Fruit fly (Drosophila melanogaster) whole organism, embryonic: Measurements from ENCODE around the gene CG1440.

Experiments
- CG10366 ChIP-seq: fragments of 200-800 bp; sonication (Bioruptor generic); IDR thresholded peaks from 2 replicates; pipeline ENCODE4 v1.3.6; 2022; ENCODE audit warnings: missing biosample characterization, missing genetic modification characterization
- CG12155 ChIP-seq: fragments of 200-800 bp; sonication (Bioruptor generic); optimal IDR thresholded peaks from 3 replicates; lab custom pipeline; 2016; ENCODE audit warnings: missing biosample characterization, missing genetic modification characterization
- CG12299 ChIP-seq: fragments of 200-800 bp; sonication (Bioruptor generic); optimal IDR thresholded peaks from 2 replicates; lab custom pipeline; 2018; ENCODE audit warnings: missing biosample characterization, mild to moderate bottlenecking, missing genetic modification characterization
- CG13775 ChIP-seq: fragments of 200-800 bp; sonication (Bioruptor generic); optimal IDR thresholded peaks from 3 replicates; lab custom pipeline; 2017; ENCODE audit warnings: missing biosample characterization, mild to moderate bottlenecking, missing genetic modification characterization
- CG14014 ChIP-seq: fragments of 200-800 bp; sonication (Bioruptor generic); IDR thresholded peaks from 2 replicates; pipeline ENCODE4 v1.3.6; 2022; ENCODE audit warnings: missing biosample characterization, missing genetic modification characterization
- CG14441 ChIP-seq: fragments of 200-800 bp; sonication (Bioruptor generic); IDR thresholded peaks from 2 replicates; pipeline ENCODE4 v1.3.6; 2022; ENCODE audit warnings: missing biosample characterization, missing genetic modification characterization
- CG15514 ChIP-seq: fragments of 200-800 bp; sonication (Bioruptor generic); optimal IDR thresholded peaks from 3 replicates; lab custom pipeline; 2017; ENCODE audit warnings: missing biosample characterization, missing genetic modification characterization, mild to moderate bottlenecking, moderate library complexity, missing genetic modification reagents
- CG17802 ChIP-seq: fragments of 200-800 bp; sonication (Bioruptor generic); optimal IDR thresholded peaks from 2 replicates; lab custom pipeline; 2018; ENCODE audit warnings: missing biosample characterization, mild to moderate bottlenecking, missing genetic modification characterization, moderate library complexity
- CG17912 ChIP-seq: fragments of 200-800 bp; sonication (Bioruptor generic); optimal IDR thresholded peaks from 2 replicates; lab custom pipeline; 2018; ENCODE audit warnings: missing biosample characterization, mild to moderate bottlenecking, missing genetic modification characterization
- CG31224 ChIP-seq: fragments of 200-800 bp; sonication (Bioruptor generic); IDR thresholded peaks from 2 replicates; pipeline ENCODE4 v1.3.6; 2022; ENCODE audit warnings: missing biosample characterization, missing genetic modification characterization
- CG31388 ChIP-seq: fragments of 200-800 bp; sonication (Bioruptor generic); optimal IDR thresholded peaks from 2 replicates; lab custom pipeline; 2016; ENCODE audit warnings: missing biosample characterization, missing genetic modification characterization
- CG34376 ChIP-seq: fragments of 200-800 bp; sonication (Bioruptor generic); optimal IDR thresholded peaks from 2 replicates; lab custom pipeline; 2018; ENCODE audit warnings: missing biosample characterization, mild to moderate bottlenecking, missing genetic modification characterization
- CG3726 ChIP-seq: fragments of 200-800 bp; sonication (Bioruptor generic); IDR thresholded peaks from 3 replicates; pipeline ENCODE4, ENCODE4 v1.3.6; 2022; ENCODE audit warnings: missing biosample characterization, missing genetic modification characterization
- CG4360 ChIP-seq: fragments of 200-800 bp; sonication (Bioruptor generic); IDR thresholded peaks from 2 replicates; pipeline ENCODE4 v1.3.6; 2022; ENCODE audit warnings: missing biosample characterization, missing genetic modification characterization
- CG5245 ChIP-seq: fragments of 200-800 bp; sonication (Bioruptor generic); optimal IDR thresholded peaks from 3 replicates; lab custom pipeline; 2016; ENCODE audit warnings: missing biosample characterization, missing genetic modification characterization
- CG6854 ChIP-seq: fragments of 200-800 bp; sonication (Bioruptor generic); optimal IDR thresholded peaks from 3 replicates; lab custom pipeline; 2017; ENCODE audit warnings: missing biosample characterization, mild to moderate bottlenecking, missing genetic modification characterization
- CG8290 ChIP-seq, 3 experiments: fragments of 200-800 bp; sonication (Bioruptor generic); optimal IDR thresholded peaks; 2 replicates each; lab custom pipeline; 2016 to 2019; ENCODE audit warnings: missing biosample characterization in 3 of 3, missing genetic modification characterization in 3 of 3, mild to moderate bottlenecking in 2 of 3, moderate library complexity in 1 of 3
- CG8944 ChIP-seq: fragments of 200-800 bp; sonication (Bioruptor generic); optimal IDR thresholded peaks from 3 replicates; lab custom pipeline; 2016; ENCODE audit warnings: missing biosample characterization, missing genetic modification characterization
- CG9215 ChIP-seq: fragments of 200-800 bp; sonication (Bioruptor generic); IDR thresholded peaks from 2 replicates; pipeline ENCODE4 v1.3.6; 2022; ENCODE audit warnings: missing biosample characterization, missing genetic modification characterization
- CHES-1-like ChIP-seq: fragments of 200-800 bp; sonication (Bioruptor generic); optimal IDR thresholded peaks from 2 replicates; lab custom pipeline; 2016; ENCODE audit warnings: missing biosample characterization, missing genetic modification characterization
- D ChIP-seq, 2 experiments: fragments of 200-800 bp in 1 of 2; fragments of >200 bp in 1 of 2; sonication (Bioruptor generic) in 1 of 2; optimal IDR thresholded peaks; 2 replicates in 1 of 2; 3 replicates in 1 of 2; lab custom pipeline; 2017; ENCODE audit warnings: mild to moderate bottlenecking in 1 of 2, missing biosample characterization in 1 of 2, missing genetic modification characterization in 1 of 2, missing genetic modification reagents in 1 of 2
- HmgZ ChIP-seq: fragments of 200-800 bp; sonication (Bioruptor generic); optimal IDR thresholded peaks from 2 replicates; lab custom pipeline; 2018; ENCODE audit warnings: missing biosample characterization, mild to moderate bottlenecking, missing genetic modification characterization
- Hmx ChIP-seq: fragments of 200-800 bp; sonication (Bioruptor generic); optimal IDR thresholded peaks from 2 replicates; lab custom pipeline; 2016; ENCODE audit warnings: missing biosample characterization, missing genetic modification characterization
- Hr39 ChIP-seq: fragments of >200 bp; optimal IDR thresholded peaks from 2 replicates; lab custom pipeline; 2017
- Max ChIP-seq: fragments of 200-800 bp; sonication (Bioruptor generic); optimal IDR thresholded peaks from 2 replicates; lab custom pipeline; 2016; ENCODE audit warnings: missing biosample characterization, mild to moderate bottlenecking, missing genetic modification characterization
- NK7.1 ChIP-seq: fragments of 200-800 bp; sonication (Bioruptor generic); optimal IDR thresholded peaks from 3 replicates; lab custom pipeline; 2016; ENCODE audit warnings: missing biosample characterization, missing genetic modification characterization
- PHDP ChIP-seq: fragments of 200-800 bp; sonication (Bioruptor generic); optimal IDR thresholded peaks from 3 replicates; lab custom pipeline; 2018; ENCODE audit warnings: missing biosample characterization, mild to moderate bottlenecking, missing genetic modification characterization, moderate library complexity
- Poxn ChIP-seq: fragments of 200-800 bp; sonication (Bioruptor generic); IDR thresholded peaks from 2 replicates; pipeline ENCODE4 v1.3.6; 2022; ENCODE audit warnings: missing biosample characterization, missing genetic modification characterization
- Sry-β ChIP-seq: fragments of 200-800 bp; sonication (Bioruptor generic); optimal IDR thresholded peaks from 2 replicates; lab custom pipeline; 2018; ENCODE audit warnings: missing biosample characterization, mild to moderate bottlenecking, missing genetic modification characterization, moderate library complexity
- Ssrp ChIP-seq: fragments of 200-800 bp; sonication (Bioruptor generic); optimal IDR thresholded peaks from 2 replicates; lab custom pipeline; 2018; ENCODE audit warnings: missing biosample characterization, mild to moderate bottlenecking, missing genetic modification characterization, moderate library complexity
- Xbp1 ChIP-seq: fragments of 200-800 bp; sonication (Bioruptor generic); optimal IDR thresholded peaks from 3 replicates; lab custom pipeline; 2016; ENCODE audit warnings: missing biosample characterization, mild to moderate bottlenecking, missing genetic modification characterization
- ab ChIP-seq: fragments of 200-800 bp; sonication (Bioruptor generic); optimal IDR thresholded peaks from 2 replicates; lab custom pipeline; 2016; ENCODE audit warnings: missing biosample characterization, missing genetic modification characterization
- bab2 ChIP-seq: fragments of 200-800 bp; sonication (Bioruptor generic); optimal IDR thresholded peaks from 2 replicates; lab custom pipeline; 2016; ENCODE audit warnings: missing biosample characterization, missing genetic modification characterization
- crc ChIP-seq: fragments of 200-800 bp; sonication (Bioruptor generic); optimal IDR thresholded peaks from 2 replicates; lab custom pipeline; 2016; ENCODE audit warnings: missing biosample characterization, missing genetic modification characterization
- crp ChIP-seq, 2 experiments: fragments of 200-800 bp; sonication (Bioruptor generic); optimal IDR thresholded peaks; 2 replicates in 1 of 2; 3 replicates in 1 of 2; lab custom pipeline; 2017; ENCODE audit warnings: missing biosample characterization in 2 of 2, missing genetic modification characterization in 2 of 2, mild to moderate bottlenecking in 1 of 2, moderate library complexity in 1 of 2
- ems ChIP-seq: fragments of 200-800 bp; sonication (Bioruptor generic); optimal IDR thresholded peaks from 3 replicates; lab custom pipeline; 2016; ENCODE audit warnings: missing biosample characterization, missing genetic modification characterization
- gcm2 ChIP-seq: fragments of 200-800 bp; sonication (Bioruptor generic); optimal IDR thresholded peaks from 2 replicates; lab custom pipeline; 2016; ENCODE audit warnings: missing biosample characterization, missing genetic modification characterization
- hth ChIP-seq: fragments of >200 bp; optimal IDR thresholded peaks from 2 replicates; lab custom pipeline; 2017; ENCODE audit warnings: inconsistent platforms
- jigr1 ChIP-seq: fragments of 200-800 bp; sonication (Bioruptor generic); IDR thresholded peaks from 3 replicates; pipeline ENCODE4 v1.3.6; 2022; ENCODE audit warnings: missing biosample characterization, missing genetic modification characterization
- maf-S ChIP-seq: fragments of 200-800 bp; sonication (Bioruptor generic); optimal IDR thresholded peaks from 2 replicates; lab custom pipeline; 2016; ENCODE audit warnings: missing biosample characterization, missing genetic modification characterization
- sc ChIP-seq, 3 experiments: fragments of >200 bp in 2 of 3; fragments of 200-800 bp in 1 of 3; sonication (Bioruptor generic) in 1 of 3; optimal IDR thresholded peaks; 2 replicates in 2 of 3; 3 replicates in 1 of 3; lab custom pipeline; 2017; ENCODE audit warnings: mild to moderate bottlenecking in 1 of 3, missing biosample characterization in 1 of 3, missing genetic modification characterization in 1 of 3, missing genetic modification reagents in 1 of 3
- so ChIP-seq: fragments of 200-800 bp; sonication (Bioruptor generic); IDR thresholded peaks from 3 replicates; pipeline ENCODE4 v1.3.6; 2022; ENCODE audit warnings: missing biosample characterization, missing genetic modification characterization
- ssp ChIP-seq: fragments of 200-800 bp; sonication (Bioruptor generic); IDR thresholded peaks from 2 replicates; pipeline ENCODE4 v1.3.6; 2022; ENCODE audit warnings: missing biosample characterization, missing genetic modification characterization
- tap ChIP-seq: fragments of 200-800 bp; optimal IDR thresholded peaks from 3 replicates; lab custom pipeline; 2019; ENCODE audit warnings: missing biosample characterization, mild to moderate bottlenecking, missing genetic modification characterization, moderate library complexity
- tgo ChIP-seq: fragments of 200-800 bp; sonication (Bioruptor generic); IDR thresholded peaks from 3 replicates; pipeline ENCODE4 v1.3.6; 2022; ENCODE audit warnings: missing biosample characterization, missing genetic modification characterization
- unc-4 ChIP-seq: fragments of 200-800 bp; sonication (Bioruptor generic); IDR thresholded peaks from 2 replicates; pipeline ENCODE4 v1.3.6; 2022; ENCODE audit warnings: missing biosample characterization, missing genetic modification characterization; ENCODE audit not compliant: partially characterized antibody
- vfl ChIP-seq: fragments of 200-800 bp; sonication (Bioruptor generic); optimal IDR thresholded peaks from 2 replicates; lab custom pipeline; 2016; ENCODE audit warnings: missing biosample characterization, missing genetic modification characterization
- vvl ChIP-seq: fragments of 200-800 bp; sonication (Bioruptor generic); IDR thresholded peaks from 2 replicates; pipeline ENCODE4 v1.3.6; 2022; ENCODE audit warnings: missing biosample characterization, missing genetic modification characterization
- zen ChIP-seq: fragments of 200-800 bp; sonication (Bioruptor generic); optimal IDR thresholded peaks from 3 replicates; lab custom pipeline; 2018; ENCODE audit warnings: missing biosample characterization, mild to moderate bottlenecking, missing genetic modification characterization, moderate library complexity
- zen2 ChIP-seq: fragments of 200-800 bp; sonication (Bioruptor generic); IDR thresholded peaks from 3 replicates; pipeline ENCODE4 v1.3.6; 2022; ENCODE audit warnings: missing biosample characterization, missing genetic modification characterization; ENCODE audit not compliant: partially characterized antibody

Gene CG1440

dm6 chrX:8436656-8437284, at the start of gene CG1440 (continued):
- no peak for TF ChIP-seq CG3726 (GFP tag; lab: Robert Waterston, UW)
- TF ChIP-seq ab (GFP tag; lab: Kevin White, UChicago), result no peak
- no peak for TF ChIP-seq CG8944 (GFP tag; lab: Kevin White, UChicago)
- no peak for TF ChIP-seq ems
- TF ChIP-seq CG8290 (GFP tag; optimal IDR thresholded peaks at IDR 0.05; lab: Kevin White, UChicago), result no peak
- TF ChIP-seq CG8290 (tag; optimal IDR thresholded peaks at IDR 0.05; lab: Kevin White, UChicago), result no peak
- TF ChIP-seq CG5245 (GFP tag; lab: Kevin White, UChicago), result no peak
- peak; percentile 39; the same call in 1 of the 2 replicates for TF ChIP-seq unc-4 (GFP tag; lab: Robert Waterston, UW)
- TF ChIP-seq CG6854 (GFP tag; lab: Kevin White, UChicago), result no peak
- TF ChIP-seq CG14014 (GFP tag; lab: Robert Waterston, UW), result no peak
- no peak for TF ChIP-seq CG31224 (GFP tag; lab: Robert Waterston, UW)
- TF ChIP-seq sc (optimal IDR thresholded peaks at IDR 0.05; lab: Kevin White, UChicago), result no peak
- TF ChIP-seq sc (GFP tag; optimal IDR thresholded peaks at IDR 0.05; lab: Kevin White, UChicago), result no peak
- no peak for TF ChIP-seq vvl (GFP tag; lab: Robert Waterston, UW)
- no peak for TF ChIP-seq zen (tag; lab: Kevin White, UChicago)
- no peak for TF ChIP-seq zen2
- no peak for TF ChIP-seq Hmx
- TF ChIP-seq gcm2 (GFP tag; lab: Kevin White, UChicago), result no peak
- no peak for TF ChIP-seq tgo
- no peak for TF ChIP-seq so
- TF ChIP-seq Poxn (GFP tag; lab: Robert Waterston, UW), result no peak
- no peak for TF ChIP-seq Ssrp (tag; lab: Kevin White, UChicago)
- no peak for TF ChIP-seq CG12155 (GFP tag; lab: Kevin White, UChicago)
- no peak for TF ChIP-seq tap (tag; lab: Kevin White, UChicago)
- TF ChIP-seq hth, result no peak
- TF ChIP-seq crc, result no peak
- TF ChIP-seq ssp (GFP tag; lab: Robert Waterston, UW), result no peak
- TF ChIP-seq vfl (GFP tag; lab: Kevin White, UChicago), result no peak
- TF ChIP-seq CG13775 (GFP tag; lab: Kevin White, UChicago), result peak; percentile 16
- TF ChIP-seq CG17802, result no peak
- no peak for TF ChIP-seq CHES-1-like (GFP tag; lab: Kevin White, UChicago)
- peak; percentile 1 for TF ChIP-seq HmgZ (tag; lab: Kevin White, UChicago)
- no peak for TF ChIP-seq CG4360
- TF ChIP-seq Sry-β (GFP tag; lab: Kevin White, UChicago), result no peak
- no peak for TF ChIP-seq maf-S
- TF ChIP-seq Hr39 (lab: Kevin White, UChicago), result no peak
- no peak for TF ChIP-seq jigr1 (GFP tag; lab: Robert Waterston, UW)
- no peak for TF ChIP-seq CG9215 (GFP tag; lab: Robert Waterston, UW)
- TF ChIP-seq CG12299 (tag; lab: Kevin White, UChicago), result no peak
- TF ChIP-seq CG15514, result peak; percentile 76
- peak; percentile 48 for TF ChIP-seq PHDP (tag; lab: Kevin White, UChicago)
- TF ChIP-seq CG17912 (GFP tag; lab: Kevin White, UChicago), result no peak
- TF ChIP-seq CG31388 (GFP tag; lab: Kevin White, UChicago), result no peak
- no peak for TF ChIP-seq NK7.1 (GFP tag; lab: Kevin White, UChicago)
- no peak for TF ChIP-seq Max
- no peak for TF ChIP-seq CG10366
- TF ChIP-seq crp (GFP tag; optimal IDR thresholded peaks at IDR 0.05; lab: Kevin White, UChicago), result peak; percentile 19 to 92
- TF ChIP-seq CG14441 (GFP tag; lab: Robert Waterston, UW), result no peak
- TF ChIP-seq CG34376 (GFP tag; lab: Kevin White, UChicago), result no peak
- TF ChIP-seq bab2 (GFP tag; lab: Kevin White, UChicago), result peak; percentile 30
- TF ChIP-seq D (optimal IDR thresholded peaks at IDR 0.05; lab: Kevin White, UChicago), result no peak
- no peak for TF ChIP-seq D (GFP tag; optimal IDR thresholded peaks at IDR 0.05; lab: Kevin White, UChicago)
- TF ChIP-seq Xbp1 (GFP tag; lab: Kevin White, UChicago), result no peak
